Worm (Caenorhabditis elegans): Measurements from ENCODE around the gene glr-5.
"Not testable (repeated sequence)": the region's sequence is repeated elsewhere in the genome, so short reads cannot be mapped to it uniquely, and the experiment has no call there.

glr-5 gene

ce11 chrV:8681050-8681449 lies 35.2 kb upstream of the glr-5 start, which contains the start of gene ZC190.2:
TSS of gene ZC190.2 (plus strand) at chrV:8681350.
- TF ChIP-seq aly-2 (tag; optimal IDR thresholded peaks at IDR 0.05) (no peak), egl-27 (tag; optimal IDR thresholded peaks at IDR 0.05) (no peak), zag-1 (tag; optimal IDR thresholded peaks at IDR 0.05) (no peak), hmg-11 (tag; optimal IDR thresholded peaks at IDR 0.05) (no peak), mml-1 (tag; optimal IDR thresholded peaks at IDR 0.05) (no peak), jun-1 (tag; optimal IDR thresholded peaks at IDR 0.05) (no peak), unc-39 (tag; optimal IDR thresholded peaks at IDR 0.05) (no peak), lin-39 (tag; optimal IDR thresholded peaks at IDR 0.05) (no peak), ztf-11 (tag; optimal IDR thresholded peaks at IDR 0.05) (no peak), nhr-237 (tag; optimal IDR thresholded peaks at IDR 0.05) (no peak), fkh-10 (GFP tag; optimal IDR thresholded peaks at IDR 0.05) (no peak)

- TF ChIP-seq ZK546.5 (tag; optimal IDR thresholded peaks at IDR 0.05) (no peak), lin-39 (tag; optimal IDR thresholded peaks at IDR 0.05) (no peak), skn-1 (tag; optimal IDR thresholded peaks at IDR 0.05) (no peak), lin-15B (tag; optimal IDR thresholded peaks at IDR 0.05) (no peak), pqm-1 (tag; optimal IDR thresholded peaks at IDR 0.05) (peak; percentile 45), egl-27 (tag; optimal IDR thresholded peaks at IDR 0.05) (no peak), lsy-12 (tag; optimal IDR thresholded peaks at IDR 0.05) (no peak), elt-2 (tag; optimal IDR thresholded peaks at IDR 0.05) (peak; percentile 70)
Observed at ce11 chrV:8682719-8683118, 33.6 kb upstream of the glr-5 start, which contains the start of gene cln-3.3. TSS of gene cln-3.3 (plus strand) at chrV:8683052.

- TF ChIP-seq lin-39 (tag; optimal IDR thresholded peaks at IDR 0.05) (no peak), skn-1 (tag; optimal IDR thresholded peaks at IDR 0.05) (no peak), elt-2 (tag; optimal IDR thresholded peaks at IDR 0.05) (no peak), pha-4 (tag; optimal IDR thresholded peaks at IDR 0.05) (no peak), nhr-77 (tag; optimal IDR thresholded peaks at IDR 0.05) (no peak), ama-1 (optimal IDR thresholded peaks at IDR 0.05) (no peak), nhr-25 (tag; optimal IDR thresholded peaks at IDR 0.05) (no peak), nhr-12 (tag; optimal IDR thresholded peaks at IDR 0.05) (no peak)
Observed at ce11 chrV:8683787-8684186, 32.5 kb upstream of the glr-5 start.

ce11 chrV:8686764-8687163 lies 29.5 kb upstream of the glr-5 start, which contains the start of gene ZC190.7:
TSS of gene ZC190.7 (minus strand) at chrV:8686864.
- TF ChIP-seq ZK546.5 (tag; optimal IDR thresholded peaks at IDR 0.05) = no peak
- TF ChIP-seq pqm-1 (tag; optimal IDR thresholded peaks at IDR 0.05) = no peak
- TF ChIP-seq nhr-67 (tag; optimal IDR thresholded peaks at IDR 0.05) = no peak
- no peak for TF ChIP-seq mml-1 (tag; optimal IDR thresholded peaks at IDR 0.05)
- no peak for TF ChIP-seq unc-39 (tag; optimal IDR thresholded peaks at IDR 0.05)

ce11 chrV:8687707-8688106 lies 28.6 kb upstream of the glr-5 start, which contains the start of gene ZC190.8:
TSS of gene ZC190.8 (minus strand) at chrV:8687807.
- TF ChIP-seq R02D3.7 (tag; optimal IDR thresholded peaks at IDR 0.05) = no peak
- TF ChIP-seq nhr-25 (tag; optimal IDR thresholded peaks at IDR 0.05) = no peak
- TF ChIP-seq daf-12 (tag; optimal IDR thresholded peaks at IDR 0.05) = no peak
- no peak for TF ChIP-seq nfya-1 (tag; optimal IDR thresholded peaks at IDR 0.05; ENCODE audit: insufficient read depth)
- TF ChIP-seq fkh-2 (tag; optimal IDR thresholded peaks at IDR 0.05) = no peak
- no peak for TF ChIP-seq aly-2 (tag; optimal IDR thresholded peaks at IDR 0.05)
- no peak for TF ChIP-seq nhr-67 (tag; optimal IDR thresholded peaks at IDR 0.05)
- TF ChIP-seq ztf-11 (tag; optimal IDR thresholded peaks at IDR 0.05) = no peak
- no peak for TF ChIP-seq ceh-28 (tag; optimal IDR thresholded peaks at IDR 0.05)
- TF ChIP-seq nhr-11 (tag; optimal IDR thresholded peaks at IDR 0.05) = no peak
- no peak for TF ChIP-seq pha-4 (tag; optimal IDR thresholded peaks at IDR 0.05)
- TF ChIP-seq ZK546.5 (tag; optimal IDR thresholded peaks at IDR 0.05) = no peak

ce11 chrV:8696218-8696617 lies 20.1 kb upstream of the glr-5 start, which contains the start of gene ZC190.10:
TSS of gene ZC190.10 (minus strand) at chrV:8696318.
- TF ChIP-seq sea-2 (GFP tag; optimal IDR thresholded peaks at IDR 0.05); tbx-2 (tag; optimal IDR thresholded peaks at IDR 0.05); nhr-76 (tag; optimal IDR thresholded peaks at IDR 0.05): not testable (repeated sequence)

Data from whole organism, L3 larva.